Fruit fly (Drosophila melanogaster) whole organism, embryonic: ENCODE data around the gene LSm7.
A peak's percentile ranks its signal among the peaks of the same experiment; 100 is the strongest.

Experiments used
- CG10321 ChIP-seq: fragments of 200-800 bp; sonication (Bioruptor generic); IDR thresholded peaks from 2 replicates; pipeline ENCODE4 v1.3.6; 2022; ENCODE audit warnings: missing biosample characterization, missing genetic modification characterization
- CG12104 ChIP-seq: fragments of 200-800 bp; sonication (Bioruptor generic); optimal IDR thresholded peaks from 3 replicates; lab custom pipeline; 2016; ENCODE audit warnings: missing biosample characterization, missing genetic modification characterization
- CG12155 ChIP-seq: fragments of 200-800 bp; sonication (Bioruptor generic); optimal IDR thresholded peaks from 3 replicates; lab custom pipeline; 2016; ENCODE audit warnings: missing biosample characterization, missing genetic modification characterization
- CG12769 ChIP-seq: fragments of 200-800 bp; sonication (Bioruptor generic); optimal IDR thresholded peaks from 2 replicates; lab custom pipeline; 2019; ENCODE audit warnings: missing biosample characterization, mild to moderate bottlenecking, missing genetic modification characterization, moderate library complexity
- CG13287 ChIP-seq: fragments of 200-800 bp; sonication (Bioruptor generic); IDR thresholded peaks from 2 replicates; pipeline ENCODE4 v1.3.6; 2022; ENCODE audit warnings: missing biosample characterization, missing genetic modification characterization; ENCODE audit not compliant: partially characterized antibody
- CG14860 ChIP-seq: fragments of 200-800 bp; sonication (Bioruptor generic); IDR thresholded peaks from 3 replicates; pipeline ENCODE4 v1.3.6; 2022; ENCODE audit warnings: missing biosample characterization, missing genetic modification characterization; ENCODE audit not compliant: partially characterized antibody
- CG1529 ChIP-seq: fragments of 200-800 bp; sonication (Bioruptor generic); optimal IDR thresholded peaks from 3 replicates; lab custom pipeline; 2018; ENCODE audit warnings: missing biosample characterization, missing genetic modification characterization
- CG15514 ChIP-seq: fragments of 200-800 bp; sonication (Bioruptor generic); optimal IDR thresholded peaks from 3 replicates; lab custom pipeline; 2017; ENCODE audit warnings: missing biosample characterization, missing genetic modification characterization, mild to moderate bottlenecking, moderate library complexity, missing genetic modification reagents
- CG16863 ChIP-seq: fragments of 200-800 bp; sonication (Bioruptor generic); optimal IDR thresholded peaks from 3 replicates; lab custom pipeline; 2016; ENCODE audit warnings: missing biosample characterization, missing genetic modification characterization
- CG17361 ChIP-seq: fragments of 200-800 bp; sonication (Bioruptor generic); IDR thresholded peaks from 3 replicates; pipeline ENCODE4 v1.3.6; 2022; ENCODE audit warnings: missing biosample characterization, missing genetic modification characterization
- CG2120 ChIP-seq: fragments of 200-800 bp; sonication (Bioruptor generic); optimal IDR thresholded peaks from 3 replicates; lab custom pipeline; 2016; ENCODE audit warnings: missing biosample characterization, missing genetic modification characterization
- CG2202 ChIP-seq: fragments of 200-800 bp; sonication (Bioruptor generic); optimal IDR thresholded peaks from 2 replicates; lab custom pipeline; 2018; ENCODE audit warnings: missing biosample characterization, mild to moderate bottlenecking, missing genetic modification characterization
- CG30020 ChIP-seq: fragments of 200-800 bp; optimal IDR thresholded peaks from 2 replicates; lab custom pipeline; 2019; ENCODE audit warnings: missing biosample characterization, mild to moderate bottlenecking, missing genetic modification characterization, moderate library complexity
- CG31365 ChIP-seq: fragments of 200-800 bp; sonication (Bioruptor generic); optimal IDR thresholded peaks from 2 replicates; lab custom pipeline; 2018; ENCODE audit warnings: missing biosample characterization, mild to moderate bottlenecking, missing genetic modification characterization
- CG32532 ChIP-seq: fragments of 200-800 bp; sonication (Bioruptor generic); IDR thresholded peaks from 2 replicates; pipeline ENCODE4 v1.3.6; 2022; ENCODE audit warnings: missing biosample characterization, missing genetic modification characterization
- CG3407 ChIP-seq: fragments of 200-800 bp; sonication (Bioruptor generic); optimal IDR thresholded peaks from 2 replicates; lab custom pipeline; 2018; ENCODE audit warnings: missing biosample characterization, mild to moderate bottlenecking, missing genetic modification characterization
- CG3995 ChIP-seq: fragments of 200-800 bp; sonication (Bioruptor generic); optimal IDR thresholded peaks from 3 replicates; lab custom pipeline; 2016; ENCODE audit warnings: missing biosample characterization, missing genetic modification characterization
- CG4820 ChIP-seq: fragments of 200-800 bp; sonication (Bioruptor generic); optimal IDR thresholded peaks from 3 replicates; lab custom pipeline; 2016; ENCODE audit warnings: missing biosample characterization, missing genetic modification characterization
- CG7987 ChIP-seq: fragments of 200-800 bp; sonication (Bioruptor generic); optimal IDR thresholded peaks from 2 replicates; lab custom pipeline; 2018; ENCODE audit warnings: missing biosample characterization, mild to moderate bottlenecking, missing genetic modification characterization, moderate library complexity
- CG8290 ChIP-seq, 3 experiments: fragments of 200-800 bp; sonication (Bioruptor generic); optimal IDR thresholded peaks; 2 replicates each; lab custom pipeline; 2016 to 2019; ENCODE audit warnings: missing biosample characterization in 3 of 3, missing genetic modification characterization in 3 of 3, mild to moderate bottlenecking in 2 of 3, moderate library complexity in 1 of 3
- CG9437 ChIP-seq: fragments of 200-800 bp; sonication (Bioruptor generic); optimal IDR thresholded peaks from 2 replicates; lab custom pipeline; 2018; ENCODE audit warnings: missing biosample characterization, mild to moderate bottlenecking, missing genetic modification characterization
- CoRest ChIP-seq: fragments of 200-800 bp; sonication (Bioruptor generic); optimal IDR thresholded peaks from 3 replicates; lab custom pipeline; 2018; ENCODE audit warnings: missing biosample characterization, mild to moderate bottlenecking, missing genetic modification characterization, moderate library complexity
- D ChIP-seq, 2 experiments: fragments of 200-800 bp in 1 of 2; fragments of >200 bp in 1 of 2; sonication (Bioruptor generic) in 1 of 2; optimal IDR thresholded peaks; 2 replicates in 1 of 2; 3 replicates in 1 of 2; lab custom pipeline; 2017; ENCODE audit warnings: mild to moderate bottlenecking in 1 of 2, missing biosample characterization in 1 of 2, missing genetic modification characterization in 1 of 2, missing genetic modification reagents in 1 of 2
- Deaf1 ChIP-seq: fragments of 200-800 bp; optimal IDR thresholded peaks from 3 replicates; lab custom pipeline; 2019; ENCODE audit warnings: missing biosample characterization, mild to moderate bottlenecking, missing genetic modification characterization, moderate library complexity
- Dp ChIP-seq: fragments of 200-800 bp; sonication (Bioruptor generic); optimal IDR thresholded peaks from 2 replicates; lab custom pipeline; 2018; ENCODE audit warnings: missing biosample characterization, mild to moderate bottlenecking, missing genetic modification characterization, moderate library complexity
- HLH54F ChIP-seq: fragments of 200-800 bp; sonication (Bioruptor generic); optimal IDR thresholded peaks from 3 replicates; lab custom pipeline; 2016; ENCODE audit warnings: missing biosample characterization, missing genetic modification characterization
- Hand ChIP-seq: fragments of 200-800 bp; sonication (Bioruptor generic); optimal IDR thresholded peaks from 2 replicates; lab custom pipeline; 2017; ENCODE audit warnings: mild to moderate bottlenecking, missing biosample characterization, missing genetic modification reagents, missing genetic modification characterization
- Jarid2 ChIP-seq: fragments of 200-800 bp; sonication (Bioruptor generic); optimal IDR thresholded peaks from 3 replicates; lab custom pipeline; 2017; ENCODE audit warnings: mild to moderate bottlenecking, missing biosample characterization, missing genetic modification reagents, missing genetic modification characterization
- Lhr ChIP-seq: fragments of 200-800 bp; sonication (Bioruptor generic); optimal IDR thresholded peaks from 3 replicates; lab custom pipeline; 2017; ENCODE audit warnings: mild to moderate bottlenecking, missing biosample characterization, missing genetic modification reagents, missing genetic modification characterization
- PHDP ChIP-seq: fragments of 200-800 bp; sonication (Bioruptor generic); optimal IDR thresholded peaks from 3 replicates; lab custom pipeline; 2018; ENCODE audit warnings: missing biosample characterization, mild to moderate bottlenecking, missing genetic modification characterization, moderate library complexity
- Spps ChIP-seq: fragments of 200-800 bp; sonication (Bioruptor generic); optimal IDR thresholded peaks from 2 replicates; lab custom pipeline; 2018; ENCODE audit warnings: missing biosample characterization, mild to moderate bottlenecking, missing genetic modification characterization
- Trl ChIP-seq, 3 experiments: fragments of >200 bp in 2 of 3; fragments of 200-800 bp in 1 of 3; sonication (Bioruptor generic) in 1 of 3; optimal IDR thresholded peaks; 2 replicates in 1 of 3; 3 replicates in 2 of 3; lab custom pipeline; 2016 to 2017; ENCODE audit warnings: missing biosample characterization in 1 of 3, missing genetic modification characterization in 1 of 3
- al ChIP-seq: fragments of 200-800 bp; sonication (Bioruptor generic); IDR thresholded peaks from 2 replicates; pipeline ENCODE4 v1.3.6; 2022; ENCODE audit warnings: missing biosample characterization, missing genetic modification characterization
- amos ChIP-seq: fragments of 200-800 bp; sonication (Bioruptor generic); IDR thresholded peaks from 2 replicates; pipeline ENCODE4 v1.3.6; 2022; ENCODE audit warnings: missing biosample characterization, missing genetic modification characterization; ENCODE audit not compliant: partially characterized antibody
- bab2 ChIP-seq: fragments of 200-800 bp; sonication (Bioruptor generic); optimal IDR thresholded peaks from 2 replicates; lab custom pipeline; 2016; ENCODE audit warnings: missing biosample characterization, missing genetic modification characterization
- dm ChIP-seq: fragments of 200-800 bp; sonication (Bioruptor generic); optimal IDR thresholded peaks from 3 replicates; lab custom pipeline; 2016; ENCODE audit warnings: missing biosample characterization, missing genetic modification characterization
- dpn ChIP-seq, 2 experiments: fragments of 200-800 bp; sonication (Bioruptor generic); optimal IDR thresholded peaks; 3 replicates each; lab custom pipeline; 2016; ENCODE audit warnings: missing biosample characterization in 2 of 2, missing genetic modification characterization in 2 of 2
- gcm ChIP-seq: fragments of 200-800 bp; sonication (Bioruptor generic); optimal IDR thresholded peaks from 2 replicates; lab custom pipeline; 2019; ENCODE audit warnings: missing biosample characterization, mild to moderate bottlenecking, missing genetic modification characterization, moderate library complexity
- nerfin-1 ChIP-seq: fragments of 200-800 bp; sonication (Bioruptor generic); optimal IDR thresholded peaks from 3 replicates; lab custom pipeline; 2019; ENCODE audit warnings: missing biosample characterization, mild to moderate bottlenecking, missing genetic modification characterization, moderate library complexity
- pzg ChIP-seq: fragments of 200-800 bp; sonication (Bioruptor generic); optimal IDR thresholded peaks from 3 replicates; lab custom pipeline; 2018; ENCODE audit warnings: missing biosample characterization, mild to moderate bottlenecking, missing genetic modification characterization, moderate library complexity
- run ChIP-seq: fragments of 200-800 bp; sonication (Bioruptor generic); optimal IDR thresholded peaks from 3 replicates; lab custom pipeline; 2018; ENCODE audit warnings: missing biosample characterization, mild to moderate bottlenecking, missing genetic modification characterization
- so ChIP-seq: fragments of 200-800 bp; sonication (Bioruptor generic); IDR thresholded peaks from 3 replicates; pipeline ENCODE4 v1.3.6; 2022; ENCODE audit warnings: missing biosample characterization, missing genetic modification characterization
- sug ChIP-seq: fragments of 200-800 bp; optimal IDR thresholded peaks from 2 replicates; lab custom pipeline; 2019; ENCODE audit warnings: missing biosample characterization, mild to moderate bottlenecking, missing genetic modification characterization, moderate library complexity
- trh ChIP-seq: fragments of 200-800 bp; sonication (Bioruptor generic); optimal IDR thresholded peaks from 2 replicates; lab custom pipeline; 2016; ENCODE audit warnings: missing biosample characterization, missing genetic modification characterization
- zen ChIP-seq: fragments of 200-800 bp; sonication (Bioruptor generic); optimal IDR thresholded peaks from 3 replicates; lab custom pipeline; 2018; ENCODE audit warnings: missing biosample characterization, mild to moderate bottlenecking, missing genetic modification characterization, moderate library complexity

The LSm7 gene

dm6 chr2L:16743055-16743805 lies at the start of gene LSm7, which contains the start of gene BuGZ (continued):
- TF ChIP-seq CG12104 (GFP tag; lab: Kevin White, UChicago), result peak; percentile 57
- TF ChIP-seq D (optimal IDR thresholded peaks at IDR 0.05; lab: Kevin White, UChicago), result no peak
- TF ChIP-seq D (GFP tag; optimal IDR thresholded peaks at IDR 0.05; lab: Kevin White, UChicago), result peak; percentile 29
- TF ChIP-seq CG4820 (GFP tag; lab: Kevin White, UChicago), result peak; percentile 23
- peak; percentile 61 for TF ChIP-seq Dp (GFP tag; lab: Kevin White, UChicago)
- TF ChIP-seq, all 482 proteins: peak for 144

DNA sequence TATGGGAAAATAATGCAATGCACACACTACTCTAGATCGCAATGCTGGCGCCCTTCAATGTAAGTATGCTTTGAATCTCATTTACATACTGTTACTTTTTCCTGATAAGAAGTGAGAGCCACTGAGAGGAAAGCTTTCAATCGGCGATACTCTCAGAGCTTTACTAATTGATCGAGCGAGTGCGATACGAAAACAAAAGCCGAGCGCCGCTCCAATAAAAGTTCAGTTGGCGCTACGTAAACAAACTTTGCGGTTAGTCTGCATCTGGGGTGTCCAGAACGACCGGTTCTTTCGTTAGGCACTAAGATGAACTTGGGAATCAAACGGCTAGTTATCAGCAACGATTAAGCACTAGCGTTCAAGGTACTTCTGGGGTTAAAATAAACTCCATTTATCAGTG lies 48.4 kb upstream of the LSm7 start, which contains the start of gene CG17928:
CG17928 (plus strand) TSS at position 224 of the 400 bp plus-strand sequence.
- 0 out of 3 replicates have a peak, but pooled peaks have one; percentile 7 for TF ChIP-seq so
- peak; percentile 3 for TF ChIP-seq CG15514
- no peak for TF ChIP-seq dpn (GFP tag; optimal IDR thresholded peaks at IDR 0.05; lab: Kevin White, UChicago)
- TF ChIP-seq nerfin-1 (tag; lab: Kevin White, UChicago), result no peak
- TF ChIP-seq CG3407 (GFP tag; lab: Kevin White, UChicago), result no peak
- no peak for TF ChIP-seq dm (GFP tag; lab: Kevin White, UChicago)
- peak; percentile 67 for TF ChIP-seq run (tag; lab: Kevin White, UChicago)
- no peak for TF ChIP-seq bab2 (GFP tag; lab: Kevin White, UChicago)
- TF ChIP-seq Jarid2 (GFP tag; lab: Kevin White, UChicago), result peak; percentile 67
- no peak for TF ChIP-seq CG16863 (GFP tag; lab: Kevin White, UChicago)
- no peak for TF ChIP-seq CG14860 (GFP tag; lab: Robert Waterston, UW)
- no peak for TF ChIP-seq CG17361 (GFP tag; lab: Robert Waterston, UW)
- peak; percentile 10; the same call in 1 of the 2 replicates for TF ChIP-seq CG13287
- peak; percentile 92 for TF ChIP-seq Deaf1 (tag; lab: Kevin White, UChicago)
- TF ChIP-seq CG12155 (GFP tag; lab: Kevin White, UChicago), result peak; percentile 10
- TF ChIP-seq CoRest (tag; lab: Kevin White, UChicago), result no peak
- TF ChIP-seq amos (GFP tag; lab: Robert Waterston, UW), result peak; percentile 9; the same call in 1 of the 2 replicates
- TF ChIP-seq HLH54F, result no peak
- no peak for TF ChIP-seq zen (tag; lab: Kevin White, UChicago)
- no peak for TF ChIP-seq CG8290 (GFP tag; optimal IDR thresholded peaks at IDR 0.05; lab: Kevin White, UChicago)
- peak in 1 of 2 experiments; percentile 45 for TF ChIP-seq CG8290 (tag; optimal IDR thresholded peaks at IDR 0.05; lab: Kevin White, UChicago)
- TF ChIP-seq PHDP, result no peak
- TF ChIP-seq CG31365 (tag; lab: Kevin White, UChicago), result no peak
- no peak for TF ChIP-seq CG30020 (tag; lab: Kevin White, UChicago)
- TF ChIP-seq CG3995 (GFP tag; lab: Kevin White, UChicago), result peak; percentile 71
- TF ChIP-seq CG9437 (GFP tag; lab: Kevin White, UChicago), result peak; percentile 70
- no peak for TF ChIP-seq Lhr
- TF ChIP-seq Trl (optimal IDR thresholded peaks at IDR 0.05; lab: Kevin White, UChicago), result peak; percentile 58 to 78
- TF ChIP-seq Trl (GFP tag; optimal IDR thresholded peaks at IDR 0.05; lab: Kevin White, UChicago), result no peak
- TF ChIP-seq Spps, result no peak
- no peak for TF ChIP-seq pzg (GFP tag; lab: Kevin White, UChicago)
- TF ChIP-seq CG2202 (tag; lab: Kevin White, UChicago), result no peak
- TF ChIP-seq Hand (GFP tag; lab: Kevin White, UChicago), result no peak
- no peak for TF ChIP-seq CG1529 (GFP tag; lab: Kevin White, UChicago)
- no peak for TF ChIP-seq CG7987
- no peak for TF ChIP-seq CG2120 (GFP tag; lab: Kevin White, UChicago)
- no peak for TF ChIP-seq gcm (GFP tag; lab: Kevin White, UChicago)
- TF ChIP-seq CG10321 (GFP tag; lab: Robert Waterston, UW), result no peak
- no peak for TF ChIP-seq sug (tag; lab: Kevin White, UChicago)
- TF ChIP-seq trh (GFP tag; lab: Kevin White, UChicago), result no peak
- TF ChIP-seq al, result no peak
- 0 out of 2 replicates have a peak, but pooled peaks have one; percentile 11 for TF ChIP-seq CG32532 (GFP tag; lab: Robert Waterston, UW)
- peak; percentile 57 for TF ChIP-seq CG12769 (tag; lab: Kevin White, UChicago)
